Fruit fly (Drosophila melanogaster) whole organism, prepupa: ENCODE data around the gene GlnRS.
A peak's percentile ranks its signal among the peaks of the same experiment; 100 is the strongest.

Source experiments
- Blimp-1 ChIP-seq: fragments of 200-800 bp; sonication (Bioruptor generic); optimal IDR thresholded peaks from 3 replicates; lab custom pipeline; 2017; ENCODE audit warnings: missing biosample characterization, missing genetic modification characterization, mild to moderate bottlenecking, moderate library complexity, missing genetic modification reagents
- CG10631 ChIP-seq: fragments of 200-800 bp; sonication (Bioruptor generic); optimal IDR thresholded peaks from 2 replicates; lab custom pipeline; 2016; ENCODE audit warnings: missing biosample characterization, missing genetic modification characterization
- CG10669 ChIP-seq: fragments of 200-800 bp; sonication (Bioruptor generic); optimal IDR thresholded peaks from 3 replicates; lab custom pipeline; 2018; ENCODE audit warnings: missing biosample characterization, mild to moderate bottlenecking, missing genetic modification characterization, moderate library complexity
- CG11294 ChIP-seq: fragments of 200-800 bp; sonication (Bioruptor generic); IDR thresholded peaks from 2 replicates; pipeline ENCODE4 v1.3.6; 2022; ENCODE audit warnings: missing biosample characterization, missing genetic modification characterization
- CG11762 ChIP-seq: fragments of 200-800 bp; sonication (Bioruptor generic); optimal IDR thresholded peaks from 3 replicates; lab custom pipeline; 2016; ENCODE audit warnings: missing biosample characterization, missing genetic modification characterization; ENCODE audit not compliant: insufficient read depth
- CG1621 ChIP-seq: fragments of 200-800 bp; sonication (Bioruptor generic); optimal IDR thresholded peaks from 3 replicates; lab custom pipeline; 2018; ENCODE audit warnings: missing biosample characterization, mild to moderate bottlenecking, missing genetic modification characterization
- CG16779 ChIP-seq: fragments of 200-800 bp; sonication (Bioruptor generic); optimal IDR thresholded peaks from 3 replicates; lab custom pipeline; 2017; ENCODE audit warnings: missing biosample characterization, mild to moderate bottlenecking, missing genetic modification characterization
- CG3032 ChIP-seq: fragments of 200-800 bp; optimal IDR thresholded peaks from 2 replicates; lab custom pipeline; 2019; ENCODE audit warnings: missing biosample characterization, mild to moderate bottlenecking, missing genetic modification characterization, moderate library complexity
- CG31627 ChIP-seq: fragments of 200-800 bp; sonication (Bioruptor generic); optimal IDR thresholded peaks from 3 replicates; lab custom pipeline; 2016; ENCODE audit warnings: missing biosample characterization, missing genetic modification characterization
- CG32006 ChIP-seq: fragments of 200-800 bp; sonication (Bioruptor generic); optimal IDR thresholded peaks from 3 replicates; lab custom pipeline; 2017; ENCODE audit warnings: missing biosample characterization, mild to moderate bottlenecking, missing genetic modification characterization
- CG34406 ChIP-seq: fragments of 200-800 bp; sonication (Bioruptor generic); optimal IDR thresholded peaks from 3 replicates; lab custom pipeline; 2016; ENCODE audit warnings: missing biosample characterization, missing genetic modification characterization
- CG3919 ChIP-seq: fragments of 200-800 bp; sonication (Bioruptor generic); optimal IDR thresholded peaks from 3 replicates; lab custom pipeline; 2016; ENCODE audit warnings: missing biosample characterization, missing genetic modification characterization
- CG4318 ChIP-seq: fragments of 200-800 bp; sonication (Bioruptor generic); optimal IDR thresholded peaks from 3 replicates; lab custom pipeline; 2017; ENCODE audit warnings: missing biosample characterization, mild to moderate bottlenecking, missing genetic modification characterization
- CG6163 ChIP-seq: fragments of 200-800 bp; sonication (Bioruptor generic); IDR thresholded peaks from 3 replicates; pipeline ENCODE4 v1.3.6; 2022; ENCODE audit warnings: missing biosample characterization, missing genetic modification characterization
- CG6276 ChIP-seq: fragments of 200-800 bp; sonication (Bioruptor generic); optimal IDR thresholded peaks from 2 replicates; lab custom pipeline; 2017; ENCODE audit warnings: missing biosample characterization, mild to moderate bottlenecking, missing genetic modification characterization
- CG6792 ChIP-seq: fragments of 200-800 bp; sonication (Bioruptor generic); optimal IDR thresholded peaks from 3 replicates; lab custom pipeline; 2016; ENCODE audit warnings: missing biosample characterization, missing genetic modification characterization
- CG6808 ChIP-seq: fragments of 200-800 bp; sonication (Bioruptor generic); optimal IDR thresholded peaks from 3 replicates; lab custom pipeline; 2017; ENCODE audit warnings: missing biosample characterization, missing genetic modification characterization, mild to moderate bottlenecking, moderate library complexity, missing genetic modification reagents
- CG8119 ChIP-seq: fragments of 200-800 bp; sonication (Bioruptor generic); IDR thresholded peaks from 3 replicates; pipeline ENCODE4 v1.3.6; 2022; ENCODE audit warnings: missing biosample characterization, missing genetic modification characterization
- CG8319 ChIP-seq: fragments of 200-800 bp; sonication (Bioruptor generic); optimal IDR thresholded peaks from 3 replicates; lab custom pipeline; 2016; ENCODE audit warnings: missing biosample characterization, missing genetic modification characterization
- CG8632 ChIP-seq: fragments of 200-800 bp; sonication (Bioruptor generic); optimal IDR thresholded peaks from 3 replicates; lab custom pipeline; 2016; ENCODE audit warnings: missing biosample characterization, missing genetic modification characterization
- CG9139 ChIP-seq: fragments of 200-800 bp; sonication (Bioruptor generic); optimal IDR thresholded peaks from 3 replicates; lab custom pipeline; 2017; ENCODE audit warnings: missing biosample characterization, mild to moderate bottlenecking, missing genetic modification characterization
- Eip75B ChIP-seq: fragments of 200-800 bp; sonication (Bioruptor generic); optimal IDR thresholded peaks from 3 replicates; lab custom pipeline; 2016; ENCODE audit warnings: missing biosample characterization, missing genetic modification characterization
- Eip78C ChIP-seq: fragments of 200-800 bp; sonication (Bioruptor generic); peaks from one replicate; lab custom pipeline; 2016; ENCODE audit warnings: missing biosample characterization, missing genetic modification characterization
- Eip93F ChIP-seq: fragments of 200-800 bp; sonication (Bioruptor generic); optimal IDR thresholded peaks from 2 replicates; lab custom pipeline; 2016; ENCODE audit warnings: missing biosample characterization, mild to moderate bottlenecking, missing genetic modification characterization
- Ets21C ChIP-seq: fragments of 200-800 bp; sonication (Bioruptor generic); optimal IDR thresholded peaks from 3 replicates; lab custom pipeline; 2016; ENCODE audit warnings: missing biosample characterization, missing genetic modification characterization
- Ets96B ChIP-seq: fragments of 200-800 bp; optimal IDR thresholded peaks from 2 replicates; lab custom pipeline; 2019; ENCODE audit warnings: missing biosample characterization, mild to moderate bottlenecking, missing genetic modification characterization, moderate library complexity
- Gug ChIP-seq: fragments of 200-800 bp; sonication (Bioruptor generic); IDR thresholded peaks from 2 replicates; pipeline ENCODE4 v1.3.6; 2022; ENCODE audit warnings: missing biosample characterization, missing genetic modification characterization
- Hr4 ChIP-seq: fragments of 200-800 bp; sonication (Bioruptor generic); optimal IDR thresholded peaks from 3 replicates; lab custom pipeline; 2016; ENCODE audit warnings: missing biosample characterization, missing genetic modification characterization
- Lpt ChIP-seq: fragments of 200-800 bp; sonication (Bioruptor generic); optimal IDR thresholded peaks from 3 replicates; lab custom pipeline; 2016; ENCODE audit warnings: missing biosample characterization, missing genetic modification characterization
- Met ChIP-seq: fragments of 200-800 bp; sonication (Bioruptor generic); optimal IDR thresholded peaks from 3 replicates; lab custom pipeline; 2016; ENCODE audit warnings: missing biosample characterization, missing genetic modification characterization
- OdsH ChIP-seq: fragments of 200-800 bp; sonication (Bioruptor generic); optimal IDR thresholded peaks from 3 replicates; lab custom pipeline; 2016; ENCODE audit warnings: missing biosample characterization, missing genetic modification characterization
- Sox102F ChIP-seq: fragments of 200-800 bp; sonication (Bioruptor generic); optimal IDR thresholded peaks from 2 replicates; lab custom pipeline; 2016; ENCODE audit warnings: missing biosample characterization, mild to moderate bottlenecking, missing genetic modification characterization
- Sox15 ChIP-seq: fragments of 200-800 bp; sonication (Bioruptor generic); optimal IDR thresholded peaks from 3 replicates; lab custom pipeline; 2016; ENCODE audit warnings: missing biosample characterization, missing genetic modification characterization
- acj6 ChIP-seq: fragments of 200-800 bp; sonication (Bioruptor generic); optimal IDR thresholded peaks from 3 replicates; lab custom pipeline; 2016; ENCODE audit warnings: missing biosample characterization, missing genetic modification characterization
- cyc ChIP-seq: fragments of 200-800 bp; sonication (Bioruptor generic); optimal IDR thresholded peaks from 3 replicates; lab custom pipeline; 2016; ENCODE audit warnings: missing biosample characterization, missing genetic modification characterization
- dac ChIP-seq: fragments of 200-800 bp; sonication (Bioruptor generic); optimal IDR thresholded peaks from 2 replicates; lab custom pipeline; 2017; ENCODE audit warnings: missing biosample characterization, mild to moderate bottlenecking, missing genetic modification characterization
- eg ChIP-seq: fragments of 200-800 bp; sonication (Bioruptor generic); IDR thresholded peaks from 3 replicates; pipeline ENCODE4 v1.3.6; 2022; ENCODE audit warnings: missing biosample characterization, missing genetic modification characterization
- esn ChIP-seq: fragments of 200-800 bp; sonication (Bioruptor generic); optimal IDR thresholded peaks from 2 replicates; lab custom pipeline; 2016; ENCODE audit warnings: missing biosample characterization, mild to moderate bottlenecking, missing genetic modification characterization, moderate library complexity
- fd59A ChIP-seq: fragments of 200-800 bp; sonication (Bioruptor generic); optimal IDR thresholded peaks from 2 replicates; lab custom pipeline; 2017; ENCODE audit warnings: missing biosample characterization, mild to moderate bottlenecking, missing genetic modification characterization, missing genetic modification reagents
- fd85E ChIP-seq: fragments of 200-800 bp; sonication (Bioruptor generic); optimal IDR thresholded peaks from 3 replicates; lab custom pipeline; 2016; ENCODE audit warnings: missing biosample characterization, missing genetic modification characterization
- fkh ChIP-seq: fragments of 200-800 bp; sonication (Bioruptor generic); optimal IDR thresholded peaks from 3 replicates; lab custom pipeline; 2017; ENCODE audit warnings: missing biosample characterization, mild to moderate bottlenecking, missing genetic modification characterization, moderate library complexity
- net ChIP-seq: fragments of 200-800 bp; sonication (Bioruptor generic); optimal IDR thresholded peaks from 3 replicates; lab custom pipeline; 2016; ENCODE audit warnings: missing biosample characterization, missing genetic modification characterization
- pdm3 ChIP-seq: fragments of 200-800 bp; sonication (Bioruptor generic); optimal IDR thresholded peaks from 3 replicates; lab custom pipeline; 2016; ENCODE audit warnings: missing biosample characterization, missing genetic modification characterization
- salr ChIP-seq, 2 experiments: fragments of 200-800 bp; sonication (Bioruptor generic); optimal IDR thresholded peaks; 3 replicates each; lab custom pipeline; 2016 to 2018; ENCODE audit warnings: missing biosample characterization in 2 of 2, missing genetic modification characterization in 2 of 2, mild to moderate bottlenecking in 1 of 2
- spab ChIP-seq: fragments of 200-800 bp; sonication (Bioruptor generic); optimal IDR thresholded peaks from 2 replicates; lab custom pipeline; 2017; ENCODE audit warnings: missing biosample characterization, mild to moderate bottlenecking, missing genetic modification characterization, missing genetic modification reagents
- ss ChIP-seq, 2 experiments: fragments of 200-800 bp; sonication (Bioruptor generic); optimal IDR thresholded peaks; 2 replicates in 1 of 2; 3 replicates in 1 of 2; lab custom pipeline; 2017 to 2018; ENCODE audit warnings: mild to moderate bottlenecking in 2 of 2, missing biosample characterization in 2 of 2, missing genetic modification characterization in 2 of 2, moderate library complexity in 1 of 2
- svp ChIP-seq: fragments of 200-800 bp; sonication (Bioruptor generic); peaks from one replicate; lab custom pipeline; 2016; ENCODE audit warnings: missing biosample characterization, missing genetic modification characterization

GlnRS gene

DNA sequence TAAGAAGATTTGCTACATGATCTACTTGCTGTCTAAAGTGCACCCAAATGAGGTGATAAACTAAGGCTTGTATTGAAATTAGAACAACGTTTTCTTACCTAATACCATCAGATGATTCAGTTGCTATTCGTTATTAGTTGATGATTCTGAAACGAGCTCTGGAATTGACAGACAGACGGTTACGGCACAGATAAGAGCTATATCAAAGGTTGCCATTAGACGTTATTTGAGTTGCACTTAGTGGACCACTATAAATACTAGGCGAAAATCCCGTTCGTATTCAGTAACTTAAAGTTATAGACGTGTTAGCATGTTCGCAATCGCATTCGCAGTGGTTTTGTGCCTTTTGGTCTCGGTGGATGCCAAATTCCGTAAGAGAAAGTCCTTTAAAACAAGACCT, 25.6 kb downstream of the GlnRS start, which contains the start of gene to:
TSS of gene to (plus strand) at position 301 of the 400 bp plus-strand sequence.
- no peak for TF ChIP-seq Lpt (GFP tag; lab: Kevin White, UChicago)
- no peak for TF ChIP-seq Sox102F (GFP tag; lab: Kevin White, UChicago)
- no peak for TF ChIP-seq CG31627 (GFP tag; lab: Kevin White, UChicago)
- no peak for TF ChIP-seq svp (GFP tag; lab: Kevin White, UChicago)
- no peak for TF ChIP-seq CG10669
- TF ChIP-seq CG16779 (tag; lab: Kevin White, UChicago) = no peak
- TF ChIP-seq Eip78C = no peak
- no peak for TF ChIP-seq CG6808 (GFP tag; lab: Kevin White, UChicago)

- peak; percentile 6 for TF ChIP-seq CG3919 (GFP tag; lab: Kevin White, UChicago)
- TF ChIP-seq fkh (GFP tag; lab: Kevin White, UChicago) = no peak
- TF ChIP-seq CG6276 (GFP tag; lab: Kevin White, UChicago) = no peak
- TF ChIP-seq eg (GFP tag; lab: Robert Waterston, UW) = no peak
- peak; percentile 22 for TF ChIP-seq spab (GFP tag; lab: Kevin White, UChicago)
- TF ChIP-seq Ets21C = no peak
- TF ChIP-seq Eip75B = peak; percentile 31
- TF ChIP-seq pdm3 = no peak
- no peak for TF ChIP-seq CG34406
- peak; percentile 39 for TF ChIP-seq Ets96B (tag; lab: Kevin White, UChicago)
- no peak for TF ChIP-seq CG16779 (tag; lab: Kevin White, UChicago)
- no peak for TF ChIP-seq CG10631 (GFP tag; lab: Kevin White, UChicago)
- TF ChIP-seq fd59A (GFP tag; lab: Kevin White, UChicago) = no peak
- TF ChIP-seq CG8119 (GFP tag; lab: Robert Waterston, UW) = no peak
- TF ChIP-seq CG8632 (GFP tag; lab: Kevin White, UChicago) = no peak
- no peak for TF ChIP-seq svp (GFP tag; lab: Kevin White, UChicago)
- no peak for TF ChIP-seq CG11762 (GFP tag; lab: Kevin White, UChicago)
- no peak for TF ChIP-seq Hr4
- no peak for TF ChIP-seq CG32006
- TF ChIP-seq OdsH (GFP tag; lab: Kevin White, UChicago) = no peak
- no peak for TF ChIP-seq fd85E
- no peak for TF ChIP-seq acj6 (GFP tag; lab: Kevin White, UChicago)
- no peak for TF ChIP-seq CG6163 (GFP tag; lab: Robert Waterston, UW)
- TF ChIP-seq cyc (GFP tag; lab: Kevin White, UChicago) = no peak
- TF ChIP-seq Eip93F = no peak
- TF ChIP-seq CG1621 (tag; lab: Kevin White, UChicago) = peak; percentile 45
- peak; percentile 47 for TF ChIP-seq CG6808 (GFP tag; lab: Kevin White, UChicago)
- TF ChIP-seq CG10669 = peak; percentile 31
- TF ChIP-seq Sox15 (GFP tag; lab: Kevin White, UChicago) = no peak
- TF ChIP-seq net (GFP tag; lab: Kevin White, UChicago) = no peak
- no peak for TF ChIP-seq CG8319 (GFP tag; lab: Kevin White, UChicago)
- TF ChIP-seq CG4318 (GFP tag; lab: Kevin White, UChicago) = no peak
- TF ChIP-seq dac (GFP tag; lab: Kevin White, UChicago) = no peak
- peak; percentile 42 for TF ChIP-seq CG3032 (tag; lab: Kevin White, UChicago)
- no peak for TF ChIP-seq Met (GFP tag; lab: Kevin White, UChicago)
- TF ChIP-seq salr (GFP tag; optimal IDR thresholded peaks at IDR 0.05; lab: Kevin White, UChicago) = no peak
- TF ChIP-seq Gug (GFP tag; lab: Robert Waterston, UW) = no peak
- TF ChIP-seq ss (GFP tag; optimal IDR thresholded peaks at IDR 0.05; lab: Kevin White, UChicago) = peak; percentile 28 to 32
- TF ChIP-seq Eip78C = peak; percentile 78
- TF ChIP-seq esn (GFP tag; lab: Kevin White, UChicago) = no peak
- TF ChIP-seq Blimp-1 (GFP tag; lab: Kevin White, UChicago) = no peak
- TF ChIP-seq CG11294 (GFP tag; lab: Robert Waterston, UW) = no peak
- TF ChIP-seq CG6792 (GFP tag; lab: Kevin White, UChicago) = no peak
- TF ChIP-seq Lpt (GFP tag; lab: Kevin White, UChicago) = no peak
- TF ChIP-seq CG9139 (GFP tag; lab: Kevin White, UChicago) = no peak
Measured at dm6 chr3R:25238771-25239700, 26.5 kb downstream of the GlnRS start.
